Worm (Caenorhabditis elegans) whole organism, L4 larva: ENCODE data around the gene vem-1.

Experiments
- D1046.2 ChIP-seq: fragments of 200-800 bp; sonication (Bioruptor generic); IDR thresholded peaks from 2 replicates; pipeline ENCODE4 v1.3.6; 2022; ENCODE audit warnings: missing genetic modification characterization, missing compliant biosample characterization
- F26F4.8 ChIP-seq: fragments of 200-800 bp; sonication (Bioruptor generic); conservative IDR thresholded peaks from 2 replicates; pipeline ENCODE4 v1.3.6; 2022; ENCODE audit warnings: missing genetic modification characterization, missing compliant biosample characterization
- F37D6.2 ChIP-seq: sonication (generic microtip); optimal IDR thresholded peaks from 2 replicates; lab custom pipeline; 2016; ENCODE audit warnings: mild to moderate bottlenecking, missing genetic modification characterization, missing compliant biosample characterization
- F44E2.7 ChIP-seq: fragments of 200-800 bp; sonication (Bioruptor generic); IDR thresholded peaks from 2 replicates; pipeline ENCODE4 v2.1.2; 2022; ENCODE audit warnings: missing genetic modification characterization, missing compliant biosample characterization
- T20F7.1 ChIP-seq: fragments of 200-800 bp; sonication (Bioruptor generic); optimal IDR thresholded peaks from 2 replicates; lab custom pipeline; 2018; ENCODE audit warnings: mild to moderate bottlenecking, missing genetic modification characterization, missing compliant biosample characterization
- Y105C5A.15 ChIP-seq: fragments of 200-800 bp; sonication (Bioruptor generic); IDR thresholded peaks from 2 replicates; pipeline ENCODE4 v1.3.6; 2022; ENCODE audit warnings: missing genetic modification characterization, missing compliant biosample characterization
- Y75B8A.6 ChIP-seq: fragments of 200-800 bp; sonication (Bioruptor generic); IDR thresholded peaks from 2 replicates; pipeline ENCODE4 v1.3.6; 2022; ENCODE audit warnings: missing genetic modification reagents, missing genetic modification characterization, missing compliant biosample characterization
- aha-1 ChIP-seq: fragments of 150-350 bp; peaks from one replicate; lab custom pipeline; 2014; ENCODE audit warnings: missing biosample characterization, missing genetic modification characterization
- ama-1 ChIP-seq: fragments of 150-350 bp; optimal IDR thresholded peaks from 2 replicates; lab custom pipeline; 2014; ENCODE audit warnings: inconsistent platforms, mixed read lengths
- ceh-20 ChIP-seq: fragments of 200-800 bp; sonication (Bioruptor generic); IDR thresholded peaks from 2 replicates; pipeline ENCODE4 v1.3.6; 2022; ENCODE audit warnings: missing genetic modification reagents, missing genetic modification characterization, missing compliant biosample characterization
- ceh-28 ChIP-seq: fragments of 150-350 bp; optimal IDR thresholded peaks from 2 replicates; lab custom pipeline; 2014; ENCODE audit warnings: missing biosample characterization, missing genetic modification reagents, missing genetic modification characterization
- ceh-62 ChIP-seq: sonication (generic microtip); optimal IDR thresholded peaks from 2 replicates; lab custom pipeline; 2017; ENCODE audit warnings: missing biosample characterization, missing genetic modification characterization
- ceh-82 ChIP-seq: sonication (generic microtip); optimal IDR thresholded peaks from 2 replicates; lab custom pipeline; 2017; ENCODE audit warnings: missing biosample characterization, missing genetic modification characterization
- ces-1 ChIP-seq: fragments of 150-350 bp; sonication (generic microtip); optimal IDR thresholded peaks from 4 replicates; lab custom pipeline; 2014; ENCODE audit warnings: missing biosample characterization, missing genetic modification reagents, missing genetic modification characterization
- ctbp-1 ChIP-seq: fragments of 200-800 bp; sonication (Bioruptor generic); IDR thresholded peaks from 2 replicates; pipeline ENCODE4 v1.3.6; 2022; ENCODE audit warnings: missing genetic modification reagents, missing genetic modification characterization, missing compliant biosample characterization
- daf-12 ChIP-seq: fragments of 150-350 bp; optimal IDR thresholded peaks from 2 replicates; lab custom pipeline; 2014; ENCODE audit warnings: missing biosample characterization, missing genetic modification reagents, missing genetic modification characterization
- daf-16 ChIP-seq, 3 experiments: sonication (generic microtip); optimal IDR thresholded peaks; 2 replicates each; lab custom pipeline; 2016 to 2017; ENCODE audit warnings: missing genetic modification characterization in 3 of 3, missing genetic modification reagents in 3 of 3, mild to moderate bottlenecking in 2 of 3, missing compliant biosample characterization in 2 of 3, missing biosample characterization in 1 of 3, moderate library complexity in 1 of 3
- daf-19 ChIP-seq: fragments of 200-800 bp; sonication (Bioruptor generic); conservative IDR thresholded peaks from 2 replicates; pipeline ENCODE4 v1.3.6; 2022; ENCODE audit warnings: missing genetic modification characterization, missing compliant biosample characterization
- daf-8 ChIP-seq: fragments of 200-800 bp; sonication (Bioruptor generic); IDR thresholded peaks from 2 replicates; pipeline ENCODE4 v1.3.6; 2022; ENCODE audit warnings: missing genetic modification characterization, missing compliant biosample characterization
- dmd-6 ChIP-seq: fragments of 200-800 bp; sonication (Bioruptor generic); IDR thresholded peaks from 2 replicates; pipeline ENCODE4 v1.3.6; 2022; ENCODE audit warnings: missing genetic modification reagents, missing genetic modification characterization, missing compliant biosample characterization
- dmd-8 ChIP-seq: fragments of 200-800 bp; sonication (Bioruptor generic); IDR thresholded peaks from 2 replicates; pipeline ENCODE4 v1.3.6; 2022; ENCODE audit warnings: missing genetic modification characterization, missing compliant biosample characterization
- dve-1 ChIP-seq: sonication (generic microtip); optimal IDR thresholded peaks from 2 replicates; lab custom pipeline; 2017; ENCODE audit warnings: antibody characterized with exemption, mild to moderate bottlenecking, missing genetic modification characterization, missing compliant biosample characterization; ENCODE audit not compliant: insufficient read depth
- fkh-10 ChIP-seq: fragments of 150-350 bp; optimal IDR thresholded peaks from 2 replicates; lab custom pipeline; 2014; ENCODE audit warnings: missing biosample characterization, missing genetic modification reagents, missing genetic modification characterization
- gei-8 ChIP-seq: fragments of 200-800 bp; sonication (Bioruptor generic); optimal IDR thresholded peaks from 2 replicates; lab custom pipeline; 2018; ENCODE audit warnings: mild to moderate bottlenecking, missing genetic modification characterization, missing compliant biosample characterization
- hif-1 ChIP-seq, 2 experiments: sonication (generic microtip); optimal IDR thresholded peaks; 2 replicates each; lab custom pipeline; 2016 to 2017; ENCODE audit warnings: missing compliant biosample characterization in 2 of 2, missing genetic modification characterization in 2 of 2, missing genetic modification reagents in 2 of 2, missing genotype in 2 of 2, mild to moderate bottlenecking in 1 of 2
- hlh-11 ChIP-seq: fragments of 200-800 bp; sonication (Bioruptor generic); optimal IDR thresholded peaks from 2 replicates; lab custom pipeline; 2018; ENCODE audit warnings: mild to moderate bottlenecking, missing genetic modification characterization, missing compliant biosample characterization
- hlh-30 ChIP-seq: sonication (generic microtip); optimal IDR thresholded peaks from 2 replicates; lab custom pipeline; 2017; ENCODE audit warnings: antibody characterized with exemption, mild to moderate bottlenecking, missing genetic modification characterization, missing compliant biosample characterization; ENCODE audit not compliant: insufficient read depth
- jun-1 ChIP-seq: fragments of 150-350 bp; optimal IDR thresholded peaks from 2 replicates; lab custom pipeline; 2014; ENCODE audit warnings: missing biosample characterization, missing genetic modification reagents, missing genetic modification characterization
- lim-7 ChIP-seq: fragments of 200-800 bp; sonication (Bioruptor generic); IDR thresholded peaks from 2 replicates; pipeline ENCODE4 v1.3.6; 2022; ENCODE audit warnings: missing genetic modification characterization, missing compliant biosample characterization
- lin-13 ChIP-seq: fragments of 150-350 bp; optimal IDR thresholded peaks from 2 replicates; lab custom pipeline; 2014; ENCODE audit warnings: missing biosample characterization, missing genetic modification reagents, missing genetic modification characterization
- lin-15B ChIP-seq: fragments of 150-350 bp; sonication (generic microtip); optimal IDR thresholded peaks from 3 replicates; lab custom pipeline; 2014; ENCODE audit warnings: missing biosample characterization, missing genetic modification characterization
- lin-29 ChIP-seq: fragments of 200-800 bp; sonication (Bioruptor generic); IDR thresholded peaks from 2 replicates; pipeline ENCODE4 v1.3.6; 2022; ENCODE audit warnings: missing genetic modification reagents, missing genetic modification characterization, missing compliant biosample characterization
- lin-38 ChIP-seq: fragments of 200-800 bp; sonication (Bioruptor generic); IDR thresholded peaks from 2 replicates; pipeline ENCODE4 v1.3.6; 2022; ENCODE audit warnings: missing genetic modification reagents, missing genetic modification characterization, missing compliant biosample characterization
- lin-39 ChIP-seq: fragments of 150-350 bp; optimal IDR thresholded peaks from 2 replicates; lab custom pipeline; 2014; ENCODE audit warnings: missing biosample characterization, missing genetic modification reagents, missing genetic modification characterization
- lsy-2 ChIP-seq, 2 experiments: fragments of 150-350 bp in 1 of 2; sonication (generic microtip) in 1 of 2; optimal IDR thresholded peaks; 2 replicates each; lab custom pipeline; 2014 to 2017; ENCODE audit warnings: missing biosample characterization in 2 of 2, missing genetic modification characterization in 2 of 2
- madf-9 ChIP-seq: fragments of 200-800 bp; sonication (Bioruptor generic); conservative IDR thresholded peaks from 2 replicates; pipeline ENCODE4 v1.3.6; 2022; ENCODE audit warnings: missing genetic modification reagents, missing genetic modification characterization, missing compliant biosample characterization
- mdl-1 ChIP-seq, 2 experiments: fragments of 150-350 bp in 1 of 2; sonication (generic microtip) in 1 of 2; optimal IDR thresholded peaks; 2 replicates each; lab custom pipeline; 2014 to 2017; ENCODE audit warnings: missing biosample characterization in 2 of 2, missing genetic modification characterization in 2 of 2
- mdt-29 ChIP-seq: fragments of 200-800 bp; sonication (Bioruptor generic); IDR thresholded peaks from 2 replicates; pipeline ENCODE4 v1.3.6; 2022; ENCODE audit warnings: missing genetic modification reagents, missing genetic modification characterization, missing compliant biosample characterization
- mep-1 ChIP-seq: fragments of 150-350 bp; sonication (generic microtip); optimal IDR thresholded peaks from 3 replicates; lab custom pipeline; 2014; ENCODE audit warnings: missing biosample characterization, missing genetic modification characterization
- mes-2 ChIP-seq: sonication (generic microtip); optimal IDR thresholded peaks from 2 replicates; lab custom pipeline; 2016; ENCODE audit warnings: missing genotype, mild to moderate bottlenecking, missing genetic modification characterization, missing compliant biosample characterization; ENCODE audit not compliant: poor library complexity, severe bottlenecking
- nhr-10 ChIP-seq: fragments of 150-350 bp; optimal IDR thresholded peaks from 2 replicates; lab custom pipeline; 2014; ENCODE audit warnings: missing biosample characterization, missing genetic modification characterization
- nhr-102 ChIP-seq: sonication (generic microtip); optimal IDR thresholded peaks from 2 replicates; lab custom pipeline; 2016; ENCODE audit warnings: mild to moderate bottlenecking, missing genetic modification characterization, moderate library complexity, missing compliant biosample characterization
- nhr-28 ChIP-seq: fragments of 150-350 bp; optimal IDR thresholded peaks from 2 replicates; lab custom pipeline; 2014; ENCODE audit warnings: missing biosample characterization, missing genetic modification characterization
- nhr-41 ChIP-seq: fragments of 200-800 bp; sonication (Bioruptor generic); IDR thresholded peaks from 2 replicates; pipeline ENCODE4 v1.3.6; 2022; ENCODE audit warnings: missing genetic modification reagents, missing genetic modification characterization, missing compliant biosample characterization
- pqm-1 ChIP-seq: sonication (generic microtip); optimal IDR thresholded peaks from 2 replicates; lab custom pipeline; 2017; ENCODE audit warnings: missing biosample characterization, missing genetic modification characterization
- snpc-1.2 ChIP-seq: fragments of 200-800 bp; sonication (Bioruptor generic); IDR thresholded peaks from 2 replicates; pipeline ENCODE4 v1.3.6; 2022; ENCODE audit warnings: missing genetic modification reagents, missing genetic modification characterization, missing compliant biosample characterization
- spr-1 ChIP-seq: sonication (generic microtip); optimal IDR thresholded peaks from 2 replicates; lab custom pipeline; 2016; ENCODE audit warnings: mild to moderate bottlenecking, missing genetic modification characterization, missing compliant biosample characterization
- tag-97 ChIP-seq: fragments of 200-800 bp; sonication (Bioruptor generic); IDR thresholded peaks from 2 replicates; pipeline ENCODE4 v1.3.6; 2022; ENCODE audit warnings: missing genetic modification characterization, missing compliant biosample characterization
- unc-130 ChIP-seq: sonication (generic microtip); optimal IDR thresholded peaks from 2 replicates; lab custom pipeline; 2016; ENCODE audit warnings: missing genetic modification reagents, missing genetic modification characterization, missing compliant biosample characterization
- unc-62 ChIP-seq, 3 experiments: fragments of 150-350 bp in 1 of 3; sonication (generic microtip); optimal IDR thresholded peaks in 2 of 3; peaks in 1 of 3; 1 replicate in 1 of 3; 2 replicates in 2 of 3; lab custom pipeline; 2014 to 2017; ENCODE audit warnings: missing biosample characterization in 3 of 3, missing genetic modification characterization in 3 of 3, missing genetic modification reagents in 3 of 3, missing genotype in 1 of 3
- zip-2 ChIP-seq: fragments of 150-350 bp; optimal IDR thresholded peaks from 2 replicates; lab custom pipeline; 2014; ENCODE audit warnings: missing biosample characterization, missing genetic modification characterization
- ztf-11 ChIP-seq: fragments of 150-350 bp; optimal IDR thresholded peaks from 2 replicates; lab custom pipeline; 2014; ENCODE audit warnings: missing biosample characterization, missing genetic modification characterization

Gene vem-1

ce11 chrX:8078899-8079298 lies 9.5 kb downstream of the vem-1 start (continued):
- TF ChIP-seq T20F7.1 (GFP tag; lab: Kevin White, UChicago), result no peak
- TF ChIP-seq daf-8, result no peak
- TF ChIP-seq ceh-62 (tag; lab: Kevin White, UChicago), result no peak
- TF ChIP-seq daf-12 (tag; lab: Kevin White, UChicago), result no peak
- peak; percentile 71 for TF ChIP-seq aha-1 (tag; lab: Kevin White, UChicago)
- no peak for TF ChIP-seq lin-39 (tag; lab: Kevin White, UChicago)
- no peak for TF ChIP-seq ceh-82 (tag; lab: Kevin White, UChicago)
- TF ChIP-seq F26F4.8 (GFP tag; lab: Robert Waterston, UW), result no peak
- TF ChIP-seq mdt-29 (GFP tag; lab: Robert Waterston, UW), result no peak
- no peak for TF ChIP-seq ceh-20
- TF ChIP-seq daf-19 (GFP tag; lab: Robert Waterston, UW), result no peak
- peak; percentile 23 for TF ChIP-seq hlh-11 (tag; lab: Kevin White, UChicago)
- TF ChIP-seq Y75B8A.6, result 0 out of 2 replicates have a peak, but pooled peaks have one; percentile 48
- TF ChIP-seq dmd-8 (GFP tag; lab: Robert Waterston, UW), result no peak
- 0 out of 2 replicates have a peak, but pooled peaks have one; percentile 21 for TF ChIP-seq dmd-6
- TF ChIP-seq fkh-10 (GFP tag; lab: Kevin White, UChicago), result no peak
- no peak for TF ChIP-seq mdl-1 (tag; optimal IDR thresholded peaks at IDR 0.05; lab: Kevin White, UChicago)
- TF ChIP-seq jun-1 (tag; lab: Kevin White, UChicago), result no peak
- TF ChIP-seq zip-2 (tag; lab: Kevin White, UChicago), result no peak
- no peak for TF ChIP-seq spr-1 (tag; lab: Kevin White, UChicago)
- no peak for TF ChIP-seq lin-38 (GFP tag; lab: Robert Waterston, UW)
- TF ChIP-seq lin-13, result no peak
- TF ChIP-seq lim-7, result no peak
- peak; percentile 52 for TF ChIP-seq pqm-1
- no peak for TF ChIP-seq snpc-1.2 (GFP tag; lab: Robert Waterston, UW)
- TF ChIP-seq Y105C5A.15 (GFP tag; lab: Robert Waterston, UW), result no peak
- no peak for TF ChIP-seq ctbp-1 (GFP tag; lab: Robert Waterston, UW)
- TF ChIP-seq ztf-11 (tag; lab: Kevin White, UChicago), result no peak
- TF ChIP-seq ama-1 (lab: Kevin White, UChicago), result no peak
- no peak for TF ChIP-seq F44E2.7 (GFP tag; lab: Robert Waterston, UW)
- TF ChIP-seq ces-1 (GFP tag; lab: Kevin White, UChicago), result no peak
- no peak for TF ChIP-seq tag-97 (GFP tag; lab: Robert Waterston, UW)
- no peak for TF ChIP-seq D1046.2
- TF ChIP-seq hif-1 (tag; optimal IDR thresholded peaks at IDR 0.05; lab: Kevin White, UChicago), result peak in 1 of 2 experiments; percentile 37
- no peak for TF ChIP-seq nhr-41
- TF ChIP-seq madf-9, result no peak
- TF ChIP-seq gei-8 (GFP tag; lab: Kevin White, UChicago), result no peak
- no peak for TF ChIP-seq nhr-102 (tag; lab: Kevin White, UChicago)

- TF ChIP-seq nhr-10 (no peak), ceh-28 (tag; lab: Kevin White, UChicago) (no peak), daf-16 (GFP tag; optimal IDR thresholded peaks at IDR 0.05; lab: Kevin White, UChicago) (no peak), daf-16 (tag; optimal IDR thresholded peaks at IDR 0.05; lab: Kevin White, UChicago) (no peak), dve-1 (tag; lab: Kevin White, UChicago) (peak; percentile 13), ztf-11 (tag; lab: Kevin White, UChicago) (no peak), mes-2 (tag; lab: Kevin White, UChicago) (no peak), lsy-2 (tag; optimal IDR thresholded peaks at IDR 0.05; lab: Kevin White, UChicago) (no peak), hlh-30 (no peak), dmd-6 (peak; percentile 29; the same call in 1 of the 2 replicates), mep-1 (tag; lab: Kevin White, UChicago) (no peak), nhr-102 (tag; lab: Kevin White, UChicago) (no peak), unc-62 (GFP tag; optimal IDR thresholded peaks at IDR 0.05 in 1 of 2; lab: Kevin White, UChicago) (no peak), unc-62 (tag; optimal IDR thresholded peaks at IDR 0.05; lab: Kevin White, UChicago) (no peak), F37D6.2 (tag; lab: Kevin White, UChicago) (no peak), hlh-11 (tag; lab: Kevin White, UChicago) (no peak), unc-130 (GFP tag; lab: Kevin White, UChicago) (no peak), zip-2 (tag; lab: Kevin White, UChicago) (no peak), lin-15B (tag; lab: Kevin White, UChicago) (no peak), lin-29 (GFP tag; lab: Robert Waterston, UW) (no peak), nhr-28 (tag; lab: Kevin White, UChicago) (peak; percentile 54)
Measured at ce11 chrX:8078374-8078773, 10.0 kb downstream of the vem-1 start.
